Worm (Caenorhabditis elegans): ENCODE data around the gene R05H5.3.

R05H5.3 gene

ce11 chrII:10231874-10232273 lies 34.4 kb downstream of the R05H5.3 start:
- TF ChIP-seq unc-62 (GFP tag; optimal IDR thresholded peaks at IDR 0.05) (no peak), gei-17 (GFP tag; optimal IDR thresholded peaks at IDR 0.05) (no peak), ztf-28 (GFP tag; IDR thresholded peaks at IDR 0.05) (no peak), nfyb-1 (GFP tag; IDR thresholded peaks at IDR 0.05) (no peak), atf-7 (tag; optimal IDR thresholded peaks at IDR 0.05) (no peak), ztf-25 (GFP tag; IDR thresholded peaks at IDR 0.05) (no peak), dox-1 (GFP tag; IDR thresholded peaks at IDR 0.05) (0 out of 2 replicates have a peak, but pooled peaks have one; percentile 20), bed-1 (GFP tag; IDR thresholded peaks at IDR 0.05) (no peak), lin-40 (tag; optimal IDR thresholded peaks at IDR 0.05) (no peak), nhr-80 (tag; optimal IDR thresholded peaks at IDR 0.05) (peak; percentile 55)

ce11 chrII:10234398-10234797 lies 37.0 kb downstream of the R05H5.3 start, which contains the start of gene ubxn-5:
TSS of gene ubxn-5 (minus strand) at chrII:10234498.
- no peak for TF ChIP-seq aptf-2 (GFP tag; conservative IDR thresholded peaks at IDR 0.05)
- no peak for TF ChIP-seq him-1 (tag; optimal IDR thresholded peaks at IDR 0.05)

- TF ChIP-seq repo-1 (tag; optimal IDR thresholded peaks at IDR 0.05): no peak
- no peak for TF ChIP-seq ztf-26 (tag; optimal IDR thresholded peaks at IDR 0.05)
- no peak for TF ChIP-seq snpc-1.3 (tag; optimal IDR thresholded peaks at IDR 0.05; ENCODE audit: insufficient read depth)
- TF ChIP-seq nfyb-1 (GFP tag; IDR thresholded peaks at IDR 0.05): no peak
- no peak for TF ChIP-seq C17E4.6 (GFP tag; IDR thresholded peaks at IDR 0.05)
- no peak for TF ChIP-seq snpc-3.4 (tag; optimal IDR thresholded peaks at IDR 0.05)
- no peak for TF ChIP-seq F37B4.10 (GFP tag; IDR thresholded peaks at IDR 0.05)
- no peak for TF ChIP-seq lag-1 (GFP tag; IDR thresholded peaks at IDR 0.05)
- TF ChIP-seq rec-8 (tag; optimal IDR thresholded peaks at IDR 0.05): no peak
- TF ChIP-seq ekl-4 (GFP tag; IDR thresholded peaks at IDR 0.05): no peak
- TF ChIP-seq ceh-79 (tag; optimal IDR thresholded peaks at IDR 0.05): no peak
- TF ChIP-seq nhr-27 (tag; optimal IDR thresholded peaks at IDR 0.05): no peak
- no peak for TF ChIP-seq F39B2.1 (GFP tag; IDR thresholded peaks at IDR 0.05)
- no peak for TF ChIP-seq egl-44 (GFP tag; IDR thresholded peaks at IDR 0.05)
These were observed 42.2 kb downstream of the R05H5.3 start, which contains the start of gene mec-15 for ce11 chrII:10239595-10239994. TSS of gene mec-15 (minus strand) at chrII:10239695.

- TF ChIP-seq mel-28 (tag; optimal IDR thresholded peaks at IDR 0.05; ENCODE audit: borderline replicate concordance) (no peak), pbrm-1 (GFP tag; IDR thresholded peaks at IDR 0.05) (no peak), pha-4 (tag; optimal IDR thresholded peaks at IDR 0.05) (no peak), snpc-4 (GFP tag; optimal IDR thresholded peaks at IDR 0.05) (no peak), snpc-4 (tag; optimal IDR thresholded peaks at IDR 0.05) (no peak), zim-3 (tag; optimal IDR thresholded peaks at IDR 0.05) (no peak), snpc-3.4 (tag; optimal IDR thresholded peaks at IDR 0.05) (peak; percentile 44), F52B5.7 (tag; optimal IDR thresholded peaks at IDR 0.05) (no peak), ztf-18 (tag; optimal IDR thresholded peaks at IDR 0.05) (no peak), die-1 (tag; optimal IDR thresholded peaks at IDR 0.05) (no peak), xnd-1 (tag; optimal IDR thresholded peaks at IDR 0.05) (no peak), bed-1 (GFP tag; IDR thresholded peaks at IDR 0.05) (no peak), ZK185.1 (tag; optimal IDR thresholded peaks at IDR 0.05; ENCODE audit: poor library complexity, severe bottlenecking) (no peak), dpff-1 (tag; optimal IDR thresholded peaks at IDR 0.05) (no peak), Y53F4B.3 (GFP tag; IDR thresholded peaks at IDR 0.05) (no peak), ztf-6 (GFP tag; IDR thresholded peaks at IDR 0.05) (no peak), repo-1 (tag; optimal IDR thresholded peaks at IDR 0.05) (peak; percentile 34), somi-1 (GFP tag; optimal IDR thresholded peaks at IDR 0.05) (no peak), ama-1 (optimal IDR thresholded peaks at IDR 0.05) (no peak), ama-1 (GFP tag; optimal IDR thresholded peaks at IDR 0.05) (peak in 1 of 2 experiments; percentile 83), nhr-80 (tag; optimal IDR thresholded peaks at IDR 0.05) (no peak), cebp-2 (GFP tag; IDR thresholded peaks at IDR 0.05) (no peak), dox-1 (GFP tag; IDR thresholded peaks at IDR 0.05) (0 out of 2 replicates have a peak, but pooled peaks have one; percentile 12), Y56A3A.18 (GFP tag; IDR thresholded peaks at IDR 0.05) (no peak), tbp1 (GFP tag; optimal IDR thresholded peaks at IDR 0.05) (no peak)
These were observed 44.9 kb downstream of the R05H5.3 start, which contains the start of gene mrps-14 for ce11 chrII:10242294-10242693. TSS of gene mrps-14 (minus strand) at chrII:10242490.

All from whole organism, young adult.